Fruit fly (Drosophila melanogaster): ENCODE measurements around the gene CIAPIN1.
A peak's percentile ranks its signal among the peaks of the same experiment; 100 is the strongest.

The CIAPIN1 gene

DNA sequence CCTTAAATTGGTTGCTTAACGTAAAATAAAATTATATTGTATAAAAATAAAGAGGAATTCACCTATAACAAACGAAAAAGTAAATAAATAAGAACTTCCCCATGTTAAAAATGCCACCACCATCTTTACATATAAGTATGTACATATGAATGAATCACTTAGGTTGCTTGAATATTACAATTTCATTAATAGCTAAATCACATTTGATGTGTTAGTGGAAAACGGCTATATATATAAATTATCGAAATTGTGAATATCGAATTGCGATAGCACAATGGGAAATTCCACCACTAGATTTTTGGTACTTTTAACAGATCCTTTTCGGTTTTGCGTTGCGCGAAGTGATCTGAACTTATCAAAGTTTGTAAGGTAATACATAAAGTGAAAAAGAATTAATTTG, 22.7 kb upstream of the CIAPIN1 start, which contains the start of the genes solo and vas (continued):
- TF ChIP-seq CG18476 (GFP tag; optimal IDR thresholded peaks at IDR 0.05) (peak; percentile 45), CG13894 (tag; optimal IDR thresholded peaks at IDR 0.05) (peak; percentile 55), ash1 (GFP tag; optimal IDR thresholded peaks at IDR 0.05) (no peak), CG6254 (GFP tag; optimal IDR thresholded peaks at IDR 0.05) (no peak), Hsf (GFP tag; optimal IDR thresholded peaks at IDR 0.05) (peak; percentile 48), CG9932 (GFP tag; IDR thresholded peaks at IDR 0.05) (peak; percentile 72), CG2199 (GFP tag; IDR thresholded peaks at IDR 0.05) (no peak), Stat92E (GFP tag; optimal IDR thresholded peaks at IDR 0.05) (peak in 1 of 3 experiments; percentile 87), Chrac-16 (GFP tag; optimal IDR thresholded peaks at IDR 0.05) (peak; percentile 50), az2 (GFP tag; optimal IDR thresholded peaks at IDR 0.05) (peak; percentile 26), CrebB (tag; optimal IDR thresholded peaks at IDR 0.05) (no peak), Adf1 (GFP tag; IDR thresholded peaks at IDR 0.05) (no peak), Sry-β (GFP tag; optimal IDR thresholded peaks at IDR 0.05) (peak; percentile 66), ERR (GFP tag; optimal IDR thresholded peaks at IDR 0.05) (no peak), Mrtf (GFP tag; IDR thresholded peaks at IDR 0.05) (0 out of 3 replicates have a peak, but pooled peaks have one; percentile 32), dysf (GFP tag; IDR thresholded peaks at IDR 0.05) (peak; percentile 47; the same call in 2 of the 3 replicates), exex (tag; optimal IDR thresholded peaks at IDR 0.05) (peak; percentile 12), CG2889 (GFP tag; IDR thresholded peaks at IDR 0.05) (no peak), nau (GFP tag; optimal IDR thresholded peaks at IDR 0.05) (no peak), CG15479 (GFP tag; optimal IDR thresholded peaks at IDR 0.05) (peak; percentile 49), CG2116 (GFP tag; optimal IDR thresholded peaks at IDR 0.05) (peak; percentile 47), CG15011 (GFP tag; optimal IDR thresholded peaks at IDR 0.05) (no peak), Doc2 (GFP tag; IDR thresholded peaks at IDR 0.05) (no peak), CG6765 (GFP tag; optimal IDR thresholded peaks at IDR 0.05) (no peak), CG17328 (GFP tag; IDR thresholded peaks at IDR 0.05) (0 out of 2 replicates have a peak, but pooled peaks have one; percentile 43), dmrt11E (tag; optimal IDR thresholded peaks at IDR 0.05) (peak; percentile 60), rib (GFP tag; IDR thresholded peaks at IDR 0.05) (no peak), Eip74EF (GFP tag; optimal IDR thresholded peaks at IDR 0.05) (peak in 1 of 2 experiments; percentile 22), Mes4 (GFP tag; optimal IDR thresholded peaks at IDR 0.05) (no peak), CG10979 (tag; optimal IDR thresholded peaks at IDR 0.05) (peak; percentile 36), org-1 (GFP tag; optimal IDR thresholded peaks at IDR 0.05) (no peak), CG33213 (GFP tag; optimal IDR thresholded peaks at IDR 0.05) (no peak), CG6791 (GFP tag; IDR thresholded peaks at IDR 0.05; ENCODE audit: partially characterized antibody) (0 out of 3 replicates have a peak, but pooled peaks have one; percentile 19), CG10267 (tag; optimal IDR thresholded peaks at IDR 0.05) (peak; percentile 47), kni (GFP tag; optimal IDR thresholded peaks at IDR 0.05) (no peak), chif (GFP tag; optimal IDR thresholded peaks at IDR 0.05) (peak in 1 of 2 experiments; percentile 10), sna (GFP tag; IDR thresholded peaks at IDR 0.05; ENCODE audit: partially characterized antibody) (peak; percentile 48; the same call in 1 of the 2 replicates), CG14014 (GFP tag; IDR thresholded peaks at IDR 0.05) (peak; percentile 60; the same call in 1 of the 2 replicates), nerfin-1 (tag; optimal IDR thresholded peaks at IDR 0.05) (peak; percentile 57), Opbp (GFP tag; IDR thresholded peaks at IDR 0.05; ENCODE audit: partially characterized antibody) (peak; percentile 54; the same call in 1 of the 3 replicates), CG18262 (tag; optimal IDR thresholded peaks at IDR 0.05) (peak; percentile 59), pan (optimal IDR thresholded peaks at IDR 0.05) (no peak), pan (GFP tag; optimal IDR thresholded peaks at IDR 0.05 in 1 of 2, IDR thresholded peaks at IDR 0.05 in 1 of 2) (peak in 1 of 2 experiments; percentile 51), MBD-R2 (GFP tag; IDR thresholded peaks at IDR 0.05) (peak; percentile 48), CG7556 (GFP tag; optimal IDR thresholded peaks at IDR 0.05) (peak; percentile 30), pho (GFP tag; optimal IDR thresholded peaks at IDR 0.05) (peak; percentile 23), wor (GFP tag; IDR thresholded peaks at IDR 0.05) (no peak), CG10431 (GFP tag; optimal IDR thresholded peaks at IDR 0.05) (peak; percentile 19), ewg (GFP tag; optimal IDR thresholded peaks at IDR 0.05) (peak; percentile 23)
